Worm (Caenorhabditis elegans) whole organism, L3 larva: ENCODE data around the gene hsp-90.

Experiments
- R02D3.7 ChIP-seq: fragments of 150-350 bp; optimal IDR thresholded peaks from 2 replicates; lab custom pipeline; 2014; ENCODE audit warnings: missing biosample characterization, missing genetic modification characterization
- aly-2 ChIP-seq: fragments of 150-350 bp; optimal IDR thresholded peaks from 2 replicates; lab custom pipeline; 2014; ENCODE audit warnings: missing biosample characterization, missing genetic modification characterization
- ama-1 ChIP-seq: fragments of 150-350 bp; optimal IDR thresholded peaks from 2 replicates; lab custom pipeline; 2018
- ceh-16 ChIP-seq: sonication (generic microtip); optimal IDR thresholded peaks from 2 replicates; lab custom pipeline; 2017; ENCODE audit warnings: missing biosample characterization, missing genetic modification characterization
- ceh-28 ChIP-seq: fragments of 150-350 bp; optimal IDR thresholded peaks from 2 replicates; lab custom pipeline; 2014; ENCODE audit warnings: missing biosample characterization, missing genetic modification reagents, missing genetic modification characterization
- ceh-82 ChIP-seq: fragments of 150-350 bp; optimal IDR thresholded peaks from 2 replicates; lab custom pipeline; 2014; ENCODE audit warnings: missing biosample characterization, missing genetic modification characterization
- ceh-9 ChIP-seq: sonication (generic microtip); optimal IDR thresholded peaks from 2 replicates; lab custom pipeline; 2018; ENCODE audit warnings: missing biosample characterization, missing genetic modification characterization
- daf-12 ChIP-seq: fragments of 150-350 bp; optimal IDR thresholded peaks from 2 replicates; lab custom pipeline; 2014; ENCODE audit warnings: missing biosample characterization, missing genetic modification reagents, missing genetic modification characterization
- egl-5 ChIP-seq: fragments of 150-350 bp; optimal IDR thresholded peaks from 2 replicates; lab custom pipeline; 2017; ENCODE audit warnings: missing biosample characterization, missing genetic modification reagents, missing genetic modification characterization, inconsistent platforms
- elt-2 ChIP-seq: sonication (generic microtip); optimal IDR thresholded peaks from 2 replicates; lab custom pipeline; 2016; ENCODE audit warnings: missing genetic modification reagents, mild to moderate bottlenecking, missing genetic modification characterization, missing compliant biosample characterization
- eor-1 ChIP-seq, 2 experiments: fragments of 150-350 bp; optimal IDR thresholded peaks; 2 replicates each; lab custom pipeline; 2014 to 2018; ENCODE audit warnings: missing biosample characterization in 2 of 2, missing genetic modification characterization in 2 of 2
- fkh-10 ChIP-seq: sonication (generic microtip); optimal IDR thresholded peaks from 2 replicates; lab custom pipeline; 2017; ENCODE audit warnings: missing biosample characterization, missing genetic modification reagents, missing genetic modification characterization
- fkh-2 ChIP-seq: fragments of 150-350 bp; optimal IDR thresholded peaks from 2 replicates; lab custom pipeline; 2014; ENCODE audit warnings: missing biosample characterization, missing genetic modification reagents, missing genetic modification characterization
- fos-1 ChIP-seq: fragments of 150-350 bp; optimal IDR thresholded peaks from 2 replicates; lab custom pipeline; 2014; ENCODE audit warnings: missing biosample characterization, missing genetic modification characterization
- hmg-11 ChIP-seq: sonication (generic microtip); optimal IDR thresholded peaks from 2 replicates; lab custom pipeline; 2016; ENCODE audit warnings: missing genetic modification characterization, missing compliant biosample characterization
- lin-15B ChIP-seq: fragments of 150-350 bp; optimal IDR thresholded peaks from 2 replicates; lab custom pipeline; 2014; ENCODE audit warnings: missing biosample characterization, missing genetic modification characterization
- lin-39 ChIP-seq: fragments of 150-350 bp; optimal IDR thresholded peaks from 2 replicates; lab custom pipeline; 2018; ENCODE audit warnings: missing biosample characterization, missing genetic modification reagents, missing genetic modification characterization
- lsy-12 ChIP-seq: sonication (generic microtip); optimal IDR thresholded peaks from 2 replicates; lab custom pipeline; 2016; ENCODE audit warnings: mild to moderate bottlenecking, missing genetic modification characterization, missing compliant biosample characterization
- mdl-1 ChIP-seq: fragments of 150-350 bp; optimal IDR thresholded peaks from 2 replicates; lab custom pipeline; 2014; ENCODE audit warnings: missing biosample characterization, missing genetic modification characterization
- mml-1 ChIP-seq: fragments of 150-350 bp; sonication (generic microtip); optimal IDR thresholded peaks from 3 replicates; lab custom pipeline; 2014; ENCODE audit warnings: missing biosample characterization, missing genetic modification characterization
- nfya-1 ChIP-seq: sonication (generic microtip); optimal IDR thresholded peaks from 2 replicates; lab custom pipeline; 2017; ENCODE audit warnings: missing genetic modification characterization, mild to moderate bottlenecking, missing compliant biosample characterization, antibody characterized with exemption, moderate library complexity; ENCODE audit not compliant: insufficient read depth
- nhr-23 ChIP-seq: fragments of 150-350 bp; optimal IDR thresholded peaks from 2 replicates; lab custom pipeline; 2014; ENCODE audit warnings: missing biosample characterization, missing genetic modification reagents, missing genetic modification characterization
- nhr-237 ChIP-seq: fragments of 150-350 bp; optimal IDR thresholded peaks from 2 replicates; lab custom pipeline; 2014; ENCODE audit warnings: missing biosample characterization, missing genetic modification characterization
- nhr-25 ChIP-seq: sonication (generic microtip); optimal IDR thresholded peaks from 2 replicates; lab custom pipeline; 2017; ENCODE audit warnings: missing biosample characterization, missing genetic modification characterization
- nhr-43 ChIP-seq: sonication (generic microtip); optimal IDR thresholded peaks from 2 replicates; lab custom pipeline; 2016; ENCODE audit warnings: mild to moderate bottlenecking, missing genetic modification characterization, missing compliant biosample characterization; ENCODE audit not compliant: poor library complexity, severe bottlenecking
- nhr-67 ChIP-seq: fragments of 150-350 bp; optimal IDR thresholded peaks from 2 replicates; lab custom pipeline; 2014; ENCODE audit warnings: missing biosample characterization, missing genetic modification characterization
- pha-4 ChIP-seq: fragments of 150-350 bp; optimal IDR thresholded peaks from 2 replicates; lab custom pipeline; 2014; ENCODE audit warnings: missing biosample characterization, missing genetic modification reagents, missing genetic modification characterization
- sea-2 ChIP-seq: fragments of 150-350 bp; sonication (generic microtip); optimal IDR thresholded peaks from 4 replicates; lab custom pipeline; 2014; ENCODE audit warnings: missing biosample characterization, missing genetic modification reagents, missing genetic modification characterization
- skn-1 ChIP-seq: fragments of 150-350 bp; optimal IDR thresholded peaks from 2 replicates; lab custom pipeline; 2014; ENCODE audit warnings: missing biosample characterization, missing genetic modification characterization
- snpc-4 ChIP-seq: fragments of 150-350 bp; optimal IDR thresholded peaks from 2 replicates; lab custom pipeline; 2014; ENCODE audit warnings: missing biosample characterization, missing genetic modification characterization
- tbx-2 ChIP-seq: sonication (generic microtip); optimal IDR thresholded peaks from 2 replicates; lab custom pipeline; 2016; ENCODE audit warnings: mild to moderate bottlenecking, missing genetic modification characterization, missing compliant biosample characterization
- unc-39 ChIP-seq: sonication (generic microtip); optimal IDR thresholded peaks from 4 replicates; lab custom pipeline; 2017; ENCODE audit warnings: missing biosample characterization, missing genetic modification characterization
- unc-62 ChIP-seq: fragments of 150-350 bp; sonication (generic microtip); optimal IDR thresholded peaks from 4 replicates; lab custom pipeline; 2014; ENCODE audit warnings: missing biosample characterization, missing genetic modification reagents, missing genetic modification characterization
- ztf-4 ChIP-seq: fragments of 150-350 bp; optimal IDR thresholded peaks from 2 replicates; lab custom pipeline; 2014; ENCODE audit warnings: missing biosample characterization, missing genetic modification characterization

Gene hsp-90

ce11 chrV:14686231-14687105 is 1.8 kb downstream of the hsp-90 start:
- TF ChIP-seq snpc-4 (tag; lab: Kevin White, UChicago) (peak; percentile 3), nhr-25 (tag; lab: Kevin White, UChicago) (peak; percentile 11), lsy-12 (tag; lab: Kevin White, UChicago) (no peak), ama-1 (peak; percentile 93)
- TF ChIP-seq, all 47 proteins: peak for 3

ce11 chrV:14687106-14687964 is 2.6 kb downstream of the hsp-90 start:
- TF ChIP-seq ama-1 (peak; percentile 91), ztf-4 (peak; percentile 5), nhr-237 (tag; lab: Kevin White, UChicago) (no peak), pha-4 (tag; lab: Kevin White, UChicago) (peak; percentile 16), nfya-1 (tag; lab: Kevin White, UChicago) (peak; percentile 25)

DNA sequence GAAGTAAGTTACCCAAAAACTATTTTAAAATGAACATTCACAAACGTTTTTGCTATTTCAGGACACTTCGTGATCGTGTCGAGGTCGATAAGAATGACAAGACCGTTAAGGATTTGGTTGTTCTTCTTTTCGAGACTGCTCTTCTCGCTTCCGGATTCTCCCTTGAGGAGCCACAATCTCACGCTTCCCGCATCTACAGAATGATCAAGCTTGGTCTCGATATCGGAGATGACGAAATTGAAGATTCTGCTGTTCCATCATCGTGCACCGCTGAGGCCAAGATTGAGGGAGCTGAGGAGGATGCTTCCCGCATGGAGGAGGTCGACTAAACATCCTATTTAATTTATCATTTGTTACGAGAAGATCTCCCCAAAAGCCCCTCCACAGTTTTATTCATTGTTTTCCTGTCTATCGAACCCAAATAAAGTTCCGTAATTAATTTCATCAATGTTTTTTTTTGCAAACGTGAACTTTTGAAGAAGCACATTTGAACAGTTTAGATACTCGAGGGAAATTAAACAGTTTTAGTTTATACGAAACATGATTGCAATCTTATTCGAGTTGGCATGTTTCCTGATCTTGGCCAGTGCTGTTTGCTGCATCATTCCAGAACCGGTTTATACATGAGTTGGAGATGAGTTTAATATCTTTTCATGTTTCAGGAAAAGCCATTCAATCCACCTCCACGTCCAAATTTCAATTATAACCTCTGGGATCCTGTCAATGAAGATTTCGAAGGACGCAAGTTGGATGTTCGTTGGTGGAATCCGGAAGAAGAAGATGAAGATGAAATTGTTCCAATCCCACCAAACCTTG is 3.6 kb downstream of the hsp-90 start, which contains the start of gene C47E8.11:
TSS of gene C47E8.11 (plus strand) at position 520 of the 816 bp plus-strand sequence.
- TF ChIP-seq egl-5 (peak; percentile 26), nhr-237 (tag; lab: Kevin White, UChicago) (no peak), unc-39 (tag; lab: Kevin White, UChicago) (no peak), tbx-2 (tag; lab: Kevin White, UChicago) (peak; percentile 81), nfya-1 (tag; lab: Kevin White, UChicago) (peak; percentile 60), elt-2 (tag; lab: Kevin White, UChicago) (peak; percentile 42), ceh-28 (no peak), ceh-82 (tag; lab: Kevin White, UChicago) (no peak), nhr-43 (peak; percentile 59), lin-15B (tag; lab: Kevin White, UChicago) (no peak), lin-39 (tag; lab: Kevin White, UChicago) (peak; percentile 45), fos-1 (tag; lab: Kevin White, UChicago) (peak; percentile 29), pha-4 (tag; lab: Kevin White, UChicago) (peak; percentile 79), ama-1 (peak; percentile 99), aly-2 (tag; lab: Kevin White, UChicago) (no peak), fkh-2 (tag; lab: Kevin White, UChicago) (no peak), hmg-11 (tag; lab: Kevin White, UChicago) (peak; percentile 22), snpc-4 (tag; lab: Kevin White, UChicago) (peak; percentile 52), daf-12 (tag; lab: Kevin White, UChicago) (no peak), nhr-23 (tag; lab: Kevin White, UChicago) (peak; percentile 64), skn-1 (tag; lab: Kevin White, UChicago) (no peak), nhr-25 (tag; lab: Kevin White, UChicago) (peak; percentile 89), mdl-1 (tag; lab: Kevin White, UChicago) (no peak), mml-1 (no peak), R02D3.7 (tag; lab: Kevin White, UChicago) (no peak), ztf-4 (peak; percentile 71), lsy-12 (tag; lab: Kevin White, UChicago) (peak; percentile 37)

DNA sequence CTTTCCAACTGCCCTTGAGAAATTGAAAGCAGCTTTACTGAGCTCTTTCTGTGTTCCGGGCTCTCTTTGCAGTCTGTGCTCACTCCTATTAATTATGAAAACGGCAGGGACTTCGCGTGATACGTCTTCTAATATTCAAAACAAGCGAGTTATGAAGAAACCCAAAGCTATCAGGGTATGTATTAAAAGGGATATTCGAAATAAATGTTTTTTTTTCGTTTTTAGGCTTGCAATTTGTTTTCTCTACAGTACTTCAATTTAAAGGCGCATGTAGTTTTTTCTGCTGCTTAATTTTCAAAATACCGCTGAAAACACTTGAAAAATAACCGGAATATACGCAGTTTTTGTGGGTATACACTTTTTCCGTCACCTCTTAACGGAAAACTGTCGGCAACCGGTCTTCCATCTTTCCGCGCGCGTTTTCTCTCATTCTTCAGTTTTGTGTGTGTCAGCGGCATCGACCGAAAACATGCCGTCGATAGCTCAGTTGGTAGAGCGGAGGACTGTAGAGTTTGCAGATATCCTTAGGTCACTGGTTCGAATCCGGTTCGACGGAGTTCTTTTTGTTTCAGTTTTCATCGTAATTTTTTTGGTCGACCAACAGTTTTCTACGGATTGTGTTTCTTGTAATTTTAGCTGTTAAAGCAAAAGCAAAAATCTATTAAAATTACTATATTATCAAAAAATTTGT is 4.5 kb downstream of the hsp-90 start, which contains the start of gene gasr-8:
TSS of gene gasr-8 (plus strand) at position 51 of the 691 bp plus-strand sequence.
- TF ChIP-seq ceh-16 = no peak
- no peak for TF ChIP-seq sea-2 (GFP tag; lab: Kevin White, UChicago)
- TF ChIP-seq fkh-10 = no peak
- no peak for TF ChIP-seq nhr-25 (tag; lab: Kevin White, UChicago)
- no peak for TF ChIP-seq elt-2 (tag; lab: Kevin White, UChicago)
- no peak for TF ChIP-seq fos-1 (tag; lab: Kevin White, UChicago)
- TF ChIP-seq ceh-28 = no peak
- no peak for TF ChIP-seq eor-1 (tag; optimal IDR thresholded peaks at IDR 0.05; lab: Kevin White, UChicago)
- peak; percentile 18 for TF ChIP-seq pha-4 (tag; lab: Kevin White, UChicago)
- no peak for TF ChIP-seq ceh-9 (tag; lab: Kevin White, UChicago)
- no peak for TF ChIP-seq nhr-23 (tag; lab: Kevin White, UChicago)
- no peak for TF ChIP-seq mdl-1 (tag; lab: Kevin White, UChicago)
- no peak for TF ChIP-seq lin-39 (tag; lab: Kevin White, UChicago)
- TF ChIP-seq nfya-1 (tag; lab: Kevin White, UChicago) = peak; percentile 22
- TF ChIP-seq nhr-67 (tag; lab: Kevin White, UChicago) = no peak
- no peak for TF ChIP-seq unc-62 (GFP tag; lab: Kevin White, UChicago)
- no peak for TF ChIP-seq lin-15B (tag; lab: Kevin White, UChicago)
